ENCODE assay signal across 2 worm cellular contexts in the genomic region with DNA sequence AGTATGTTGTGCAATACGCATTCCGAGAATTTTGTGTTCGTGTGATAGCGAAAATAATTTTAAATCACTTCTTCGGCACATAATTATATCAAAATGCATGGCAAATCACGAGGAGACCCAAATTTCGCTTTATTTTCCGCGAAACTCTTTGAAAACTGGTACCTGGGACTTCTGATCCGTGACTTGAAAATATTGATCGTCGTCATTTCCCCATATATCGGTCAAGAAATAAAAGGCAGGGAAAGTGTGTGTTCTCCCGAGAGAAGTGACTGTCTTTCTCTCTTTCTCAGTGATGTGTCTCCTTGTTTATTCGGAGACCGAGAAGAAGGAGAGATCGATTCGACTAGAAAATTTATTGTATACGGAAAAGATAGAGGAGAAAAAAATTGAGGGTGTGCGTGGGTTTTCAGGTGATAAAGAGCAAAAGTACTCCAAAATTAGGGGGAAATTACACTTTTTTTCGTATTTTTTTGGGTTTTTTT.
TF ChIP-seq lines count a peak whose summit lies in the region.

A gene (minus strand): TSS at position 345 of the 482 bp plus-strand sequence.

TF ChIP-seq in whole organism, L4 larva, 104 proteins besides CTCF, POLR2A, EP300 and RAD21 (continued from another document):
- TF ChIP-seq F10B5.3 (tag; optimal IDR thresholded peaks at IDR 0.05; lab: Kevin White, UChicago) (no peak), pha-4 (GFP tag; IDR thresholded peaks at IDR 0.05; lab: Robert Waterston, UW) (0 out of 2 replicates have a peak, but pooled peaks have one; percentile 44), pha-4 (tag; optimal IDR thresholded peaks at IDR 0.05; lab: Kevin White, UChicago) (no peak), arid-1 (GFP tag; conservative IDR thresholded peaks at IDR 0.05; lab: Robert Waterston, UW) (0 out of 2 replicates have a peak, but pooled peaks have one; percentile 43), mdt-29 (GFP tag; IDR thresholded peaks at IDR 0.05; lab: Robert Waterston, UW) (0 out of 2 replicates have a peak, but pooled peaks have one; percentile 5), Y5F2A.4 (GFP tag; optimal IDR thresholded peaks at IDR 0.05; lab: Kevin White, UChicago) (no peak), nhr-10 (tag; optimal IDR thresholded peaks at IDR 0.05; lab: Kevin White, UChicago) (peak; percentile 1), lin-15B (tag; optimal IDR thresholded peaks at IDR 0.05; lab: Kevin White, UChicago) (no peak), ceh-62 (tag; optimal IDR thresholded peaks at IDR 0.05; lab: Kevin White, UChicago) (no peak), aha-1 (tag; lab: Kevin White, UChicago) (peak; percentile 91), hmg-1.1 (GFP tag; IDR thresholded peaks at IDR 0.05; lab: Robert Waterston, UW) (peak; percentile 42; the same call in 1 of the 2 replicates), mep-1 (tag; optimal IDR thresholded peaks at IDR 0.05; lab: Kevin White, UChicago) (no peak), R02D3.7 (tag; optimal IDR thresholded peaks at IDR 0.05; lab: Kevin White, UChicago) (no peak), unc-62 (GFP tag; optimal IDR thresholded peaks at IDR 0.05 in 1 of 2; lab: Kevin White, UChicago) (peak in 1 of 2 experiments; percentile 62), unc-62 (tag; optimal IDR thresholded peaks at IDR 0.05; lab: Kevin White, UChicago) (no peak), nhr-77 (tag; optimal IDR thresholded peaks at IDR 0.05; lab: Kevin White, UChicago) (no peak), nhr-25 (tag; optimal IDR thresholded peaks at IDR 0.05; lab: Kevin White, UChicago; ENCODE audit: borderline replicate concordance, insufficient read depth) (no peak), dmd-8 (GFP tag; IDR thresholded peaks at IDR 0.05; lab: Robert Waterston, UW) (no peak), F37D6.2 (tag; optimal IDR thresholded peaks at IDR 0.05; lab: Kevin White, UChicago) (no peak), nhr-48 (tag; optimal IDR thresholded peaks at IDR 0.05; lab: Kevin White, UChicago) (no peak), skn-1 (tag; optimal IDR thresholded peaks at IDR 0.05; lab: Kevin White, UChicago) (no peak), unc-130 (GFP tag; optimal IDR thresholded peaks at IDR 0.05; lab: Kevin White, UChicago) (no peak), zag-1 (tag; optimal IDR thresholded peaks at IDR 0.05; lab: Kevin White, UChicago) (no peak), ceh-20 (GFP tag; IDR thresholded peaks at IDR 0.05; lab: Robert Waterston, UW) (no peak), php-3 (GFP tag; IDR thresholded peaks at IDR 0.05; lab: Robert Waterston, UW) (no peak), spr-1 (tag; optimal IDR thresholded peaks at IDR 0.05; lab: Kevin White, UChicago) (peak; percentile 25), dpl-1 (GFP tag; optimal IDR thresholded peaks at IDR 0.05; lab: Kevin White, UChicago) (no peak), ceh-28 (tag; optimal IDR thresholded peaks at IDR 0.05; lab: Kevin White, UChicago) (no peak), aly-2 (tag; optimal IDR thresholded peaks at IDR 0.05; lab: Kevin White, UChicago) (no peak), cey-2 (tag; optimal IDR thresholded peaks at IDR 0.05; lab: Kevin White, UChicago; ENCODE audit: borderline replicate concordance, insufficient read depth) (no peak), lin-29 (GFP tag; IDR thresholded peaks at IDR 0.05; lab: Robert Waterston, UW) (no peak), sdz-12 (GFP tag; optimal IDR thresholded peaks at IDR 0.05; lab: Kevin White, UChicago) (peak; percentile 27), T20F7.1 (GFP tag; optimal IDR thresholded peaks at IDR 0.05; lab: Kevin White, UChicago) (no peak), nhr-237 (tag; optimal IDR thresholded peaks at IDR 0.05; lab: Kevin White, UChicago) (no peak), mxl-2 (GFP tag; conservative IDR thresholded peaks at IDR 0.05; lab: Robert Waterston, UW) (no peak), F49E8.2 (tag; optimal IDR thresholded peaks at IDR 0.05; lab: Kevin White, UChicago; ENCODE audit: borderline replicate concordance) (no peak), gei-8 (GFP tag; optimal IDR thresholded peaks at IDR 0.05; lab: Kevin White, UChicago) (peak; percentile 83), jun-1 (tag; optimal IDR thresholded peaks at IDR 0.05; lab: Kevin White, UChicago) (no peak), nhr-6 (tag; optimal IDR thresholded peaks at IDR 0.05; lab: Kevin White, UChicago) (no peak), dmd-9 (GFP tag; IDR thresholded peaks at IDR 0.05; lab: Robert Waterston, UW) (no peak), tag-97 (GFP tag; IDR thresholded peaks at IDR 0.05; lab: Robert Waterston, UW) (no peak), madf-9 (GFP tag; conservative IDR thresholded peaks at IDR 0.05; lab: Robert Waterston, UW) (no peak), ctbp-1 (GFP tag; IDR thresholded peaks at IDR 0.05; lab: Robert Waterston, UW) (0 out of 2 replicates have a peak, but pooled peaks have one; percentile 39), nhr-41 (GFP tag; IDR thresholded peaks at IDR 0.05; lab: Robert Waterston, UW) (no peak), ztf-11 (tag; optimal IDR thresholded peaks at IDR 0.05; lab: Kevin White, UChicago) (no peak), ceh-82 (tag; optimal IDR thresholded peaks at IDR 0.05; lab: Kevin White, UChicago) (no peak), pqm-1 (tag; optimal IDR thresholded peaks at IDR 0.05; lab: Kevin White, UChicago) (peak; percentile 66), lin-38 (GFP tag; IDR thresholded peaks at IDR 0.05; lab: Robert Waterston, UW) (peak; percentile 44), lin-1 (GFP tag; IDR thresholded peaks at IDR 0.05; lab: Robert Waterston, UW) (0 out of 2 replicates have a peak, but pooled peaks have one; percentile 14)
TF ChIP-seq in whole organism, L4 larva: peak in this region for 36.

TF ChIP-seq in whole organism, young adult, 124 proteins besides CTCF, POLR2A, EP300 and RAD21 (continued from another document):
- TF ChIP-seq lin-54 (GFP tag; optimal IDR thresholded peaks at IDR 0.05; lab: Kevin White, UChicago) (peak; percentile 39), athp-1 (tag; optimal IDR thresholded peaks at IDR 0.05; lab: Kevin White, UChicago) (peak; percentile 53), lin-26 (GFP tag; IDR thresholded peaks at IDR 0.05; lab: Robert Waterston, UW) (no peak), aptf-3 (GFP tag; IDR thresholded peaks at IDR 0.05; lab: Robert Waterston, UW) (no peak; the same call in 1 of the 2 replicates), madf-6 (GFP tag; IDR thresholded peaks at IDR 0.05; lab: Robert Waterston, UW) (peak; percentile 30; the same call in 1 of the 2 replicates), madf-3 (GFP tag; IDR thresholded peaks at IDR 0.05; lab: Robert Waterston, UW) (no peak), Y53F4B.3 (GFP tag; IDR thresholded peaks at IDR 0.05; lab: Robert Waterston, UW) (no peak)
TF ChIP-seq in whole organism, young adult: peak in this region for 38.
